Worm (Caenorhabditis elegans): Measurements from ENCODE around the gene srr-2.

DNA sequence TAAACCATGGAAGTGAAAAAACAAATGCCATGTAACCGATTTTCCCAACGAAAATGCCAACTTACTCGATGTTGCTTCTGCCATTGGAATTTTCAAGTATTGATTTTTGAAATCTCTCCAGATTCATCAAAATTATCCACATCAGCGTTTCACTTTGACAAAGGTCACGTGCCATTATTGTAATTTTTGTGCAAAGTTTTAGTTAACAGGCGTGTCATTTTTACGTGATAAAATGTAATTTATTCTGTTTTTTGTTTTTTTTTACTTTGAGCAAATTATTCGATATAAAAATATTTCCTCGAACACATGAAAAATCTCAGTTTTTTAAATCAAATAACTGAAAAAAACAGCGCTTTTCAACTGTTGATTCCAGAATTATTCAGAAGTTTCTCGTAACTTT, 45.4 kb upstream of the srr-2 start, which contains the start of gene F21D9.2:
- TF ChIP-seq tra-4 (tag; optimal IDR thresholded peaks at IDR 0.05): no peak
- TF ChIP-seq flt-1 (GFP tag; IDR thresholded peaks at IDR 0.05): no peak
- no peak for TF ChIP-seq F13C5.2 (tag; optimal IDR thresholded peaks at IDR 0.05)
- no peak for TF ChIP-seq ama-1 (optimal IDR thresholded peaks at IDR 0.05)
- no peak for TF ChIP-seq tbx-11 (GFP tag; IDR thresholded peaks at IDR 0.05)
- TF ChIP-seq ceh-36 (tag; optimal IDR thresholded peaks at IDR 0.05): no peak
- TF ChIP-seq B0310.2 (tag; optimal IDR thresholded peaks at IDR 0.05): no peak
- TF ChIP-seq ets-7 (tag; optimal IDR thresholded peaks at IDR 0.05): no peak
- no peak for TF ChIP-seq sea-1 (GFP tag; conservative IDR thresholded peaks at IDR 0.05)
